Worm (Caenorhabditis elegans) whole organism, L4 larva: ENCODE data around the gene Y105C5A.10.
"Not testable (repeated sequence)": the region's sequence is repeated elsewhere in the genome, so short reads cannot be mapped to it uniquely, and the experiment has no call there.

Experiments
- aly-2 ChIP-seq: sonication (generic microtip); optimal IDR thresholded peaks from 2 replicates; lab custom pipeline; 2018; ENCODE audit warnings: missing biosample characterization, missing genetic modification characterization
- hif-1 ChIP-seq, 2 experiments: sonication (generic microtip); optimal IDR thresholded peaks; 2 replicates each; lab custom pipeline; 2016 to 2017; ENCODE audit warnings: missing compliant biosample characterization in 2 of 2, missing genetic modification characterization in 2 of 2, missing genetic modification reagents in 2 of 2, missing genotype in 2 of 2, mild to moderate bottlenecking in 1 of 2
- lin-39 ChIP-seq: fragments of 150-350 bp; optimal IDR thresholded peaks from 2 replicates; lab custom pipeline; 2014; ENCODE audit warnings: missing biosample characterization, missing genetic modification reagents, missing genetic modification characterization
- lir-3 ChIP-seq: sonication (generic microtip); optimal IDR thresholded peaks from 2 replicates; lab custom pipeline; 2016; ENCODE audit warnings: mild to moderate bottlenecking, missing genetic modification characterization, missing compliant biosample characterization
- nhr-11 ChIP-seq: fragments of 150-350 bp; optimal IDR thresholded peaks from 2 replicates; lab custom pipeline; 2014; ENCODE audit warnings: missing biosample characterization, missing genetic modification characterization
- pqm-1 ChIP-seq: sonication (generic microtip); optimal IDR thresholded peaks from 2 replicates; lab custom pipeline; 2017; ENCODE audit warnings: missing biosample characterization, missing genetic modification characterization
- snpc-1.2 ChIP-seq: fragments of 200-800 bp; sonication (Bioruptor generic); IDR thresholded peaks from 2 replicates; pipeline ENCODE4 v1.3.6; 2022; ENCODE audit warnings: missing genetic modification reagents, missing genetic modification characterization, missing compliant biosample characterization
- zfp-2 ChIP-seq: sonication (generic microtip); optimal IDR thresholded peaks from 2 replicates; lab custom pipeline; 2016; ENCODE audit warnings: mild to moderate bottlenecking, missing genetic modification characterization, missing compliant biosample characterization
- zip-11 ChIP-seq: fragments of 200-800 bp; sonication (Bioruptor generic); IDR thresholded peaks from 2 replicates; pipeline ENCODE4 v1.3.6; 2022; ENCODE audit warnings: missing genetic modification characterization, missing compliant biosample characterization

Y105C5A.10 gene

DNA sequence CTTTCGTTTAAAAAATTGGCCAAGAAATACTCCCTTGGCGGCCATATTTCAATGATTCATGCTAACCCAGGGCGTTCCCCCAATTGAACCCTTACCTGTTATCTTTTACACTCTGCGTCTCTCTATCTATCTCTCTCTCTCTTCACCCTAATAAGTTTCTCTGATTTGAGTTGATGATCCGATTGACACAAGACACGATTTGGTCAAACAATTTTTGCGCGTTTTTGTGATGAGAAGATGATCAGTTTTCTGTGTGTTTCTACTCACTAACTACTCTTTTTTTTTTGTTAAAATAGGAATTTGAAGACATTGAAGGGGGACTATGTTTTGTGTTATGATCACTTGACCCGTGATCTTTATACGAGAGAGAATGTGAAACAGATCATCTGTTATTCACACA is 37.4 kb downstream of the Y105C5A.10 start (continued):
- TF ChIP-seq hif-1 (tag; optimal IDR thresholded peaks at IDR 0.05; lab: Kevin White, UChicago), result no peak
- TF ChIP-seq zfp-2 (tag; lab: Kevin White, UChicago), result no peak
- no peak for TF ChIP-seq lir-3 (tag; lab: Kevin White, UChicago)
- no peak for TF ChIP-seq aly-2 (tag; lab: Kevin White, UChicago)
- TF ChIP-seq, all 104 proteins: peak for 4

DNA sequence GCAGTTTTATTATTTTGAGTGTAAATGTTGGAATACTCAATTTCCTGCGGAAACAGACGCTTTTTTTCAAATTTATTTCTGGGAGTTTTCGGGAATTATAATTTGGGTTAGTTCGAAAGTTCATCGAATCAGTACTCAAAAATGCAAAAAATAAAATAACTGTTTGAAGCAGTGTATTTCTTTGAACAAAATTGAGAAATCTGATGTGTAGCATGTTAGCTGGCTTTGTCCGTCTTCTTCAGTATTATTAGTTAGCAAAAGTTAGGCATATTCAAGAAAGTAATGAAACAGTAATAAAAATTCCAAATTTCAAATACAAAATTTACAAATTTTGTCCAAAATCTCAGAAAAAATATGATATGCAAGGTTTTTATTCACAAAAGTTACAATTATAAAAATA is 41.5 kb downstream of the Y105C5A.10 start:
- peak; percentile 88 for TF ChIP-seq snpc-1.2

DNA sequence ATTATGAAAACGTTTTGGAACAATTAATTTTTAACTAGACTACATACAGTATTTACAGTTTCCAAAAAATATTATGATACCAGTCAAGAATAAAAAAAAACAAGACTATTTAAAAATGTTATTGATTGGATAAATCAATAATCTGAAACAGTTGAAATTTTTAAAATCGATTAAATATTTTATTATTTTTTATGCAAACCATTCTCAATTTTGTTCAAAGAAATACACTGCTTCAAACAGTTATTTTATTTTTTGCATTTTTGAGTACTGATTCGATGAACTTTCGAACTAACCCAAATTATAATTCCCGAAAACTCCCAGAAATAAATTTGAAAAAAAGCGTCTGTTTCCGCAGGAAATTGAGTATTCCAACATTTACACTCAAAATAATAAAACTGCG is 42.1 kb downstream of the Y105C5A.10 start:
- peak; percentile 81 for TF ChIP-seq snpc-1.2

DNA sequence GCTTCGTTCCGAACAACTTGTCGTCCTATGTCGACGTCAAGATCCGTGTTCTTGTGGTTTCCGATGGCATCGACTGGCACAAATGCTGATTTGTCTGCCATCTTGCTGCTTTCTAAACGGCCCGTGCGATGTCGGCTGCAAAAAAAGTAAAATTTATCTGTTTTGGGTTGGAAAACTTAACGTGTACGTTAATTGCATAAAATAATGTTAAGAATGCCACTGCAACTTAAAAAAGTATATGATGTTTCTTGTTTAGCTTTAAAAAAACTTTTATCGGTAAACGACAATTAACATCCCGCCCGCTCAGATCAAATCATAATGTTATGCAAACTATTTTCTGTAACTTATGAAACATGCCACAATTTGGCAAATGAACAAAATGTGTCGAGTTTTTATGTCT is 45.9 kb downstream of the Y105C5A.10 start, which contains the start of gene Y105C5A.26:
Y105C5A.26 (minus strand) TSS at position 101 of the 400 bp plus-strand sequence.
- not testable (repeated sequence) for TF ChIP-seq lin-39; pqm-1 (tag; lab: Kevin White, UChicago); nhr-11

DNA sequence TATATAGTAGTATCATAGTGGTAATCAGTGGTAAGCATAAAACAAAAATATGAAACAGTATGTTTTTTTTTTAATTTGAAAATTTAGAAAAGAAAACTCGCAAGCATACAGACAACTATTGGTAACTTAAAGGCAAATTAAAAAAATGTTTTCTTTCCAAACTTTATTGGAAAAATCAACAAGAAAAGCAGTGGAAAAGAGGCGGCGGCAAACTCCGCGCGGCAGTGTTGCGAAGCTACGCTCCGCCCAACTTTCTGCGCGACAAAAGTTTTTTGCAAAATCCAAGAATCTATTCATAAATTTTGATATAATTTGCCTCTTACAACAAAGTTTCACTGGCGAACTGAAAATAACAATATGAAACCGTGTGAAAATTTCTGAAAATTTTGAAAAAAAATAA is 49.0 kb downstream of the Y105C5A.10 start:
- peak; percentile 82 for TF ChIP-seq snpc-1.2
- no peak for TF ChIP-seq zip-11
- TF ChIP-seq, all 104 proteins: peak for 1
